Fruit fly (Drosophila melanogaster) whole organism, adult: Measurements from ENCODE around the gene Atg6.
A peak's percentile ranks its signal among the peaks of the same experiment; 100 is the strongest.

ENCODE experiments used
- CG11617 ChIP-seq: fragments of 200-800 bp; sonication (Bioruptor generic); optimal IDR thresholded peaks from 2 replicates; lab custom pipeline; 2017; ENCODE audit warnings: mild to moderate bottlenecking, missing biosample characterization, missing genetic modification reagents, missing genetic modification characterization
- CG12768 ChIP-seq: fragments of 200-800 bp; sonication (Bioruptor generic); optimal IDR thresholded peaks from 2 replicates; lab custom pipeline; 2017; ENCODE audit warnings: missing biosample characterization, missing genetic modification characterization, mild to moderate bottlenecking, moderate library complexity, missing genetic modification reagents
- CG14711 ChIP-seq: fragments of 200-800 bp; sonication (Bioruptor generic); optimal IDR thresholded peaks from 2 replicates; lab custom pipeline; 2018; ENCODE audit warnings: missing biosample characterization, mild to moderate bottlenecking, missing genetic modification characterization, moderate library complexity
- CG1620 ChIP-seq: fragments of 200-800 bp; sonication (Bioruptor generic); optimal IDR thresholded peaks from 2 replicates; lab custom pipeline; 2016; ENCODE audit warnings: missing biosample characterization, missing genetic modification characterization
- CG33017 ChIP-seq: fragments of 200-800 bp; sonication (Bioruptor generic); optimal IDR thresholded peaks from 2 replicates; lab custom pipeline; 2018; ENCODE audit warnings: missing biosample characterization, mild to moderate bottlenecking, missing genetic modification characterization, moderate library complexity
- CG5204 ChIP-seq: fragments of 200-800 bp; sonication (Bioruptor generic); optimal IDR thresholded peaks from 2 replicates; lab custom pipeline; 2016; ENCODE audit warnings: missing biosample characterization, missing genetic modification characterization
- CG7045 ChIP-seq: fragments of 200-800 bp; sonication (Bioruptor generic); optimal IDR thresholded peaks from 2 replicates; lab custom pipeline; 2017; ENCODE audit warnings: missing biosample characterization, mild to moderate bottlenecking, missing genetic modification characterization
- CG7101 ChIP-seq: fragments of 200-800 bp; sonication (Bioruptor generic); optimal IDR thresholded peaks from 2 replicates; lab custom pipeline; 2018; ENCODE audit warnings: missing biosample characterization, mild to moderate bottlenecking, missing genetic modification characterization, moderate library complexity
- Clk ChIP-seq: fragments of 200-800 bp; sonication (Bioruptor generic); optimal IDR thresholded peaks from 2 replicates; lab custom pipeline; 2017; ENCODE audit warnings: missing biosample characterization, missing genetic modification characterization
- Crg-1 ChIP-seq: fragments of 200-800 bp; sonication (Bioruptor generic); optimal IDR thresholded peaks from 2 replicates; lab custom pipeline; 2016; ENCODE audit warnings: missing biosample characterization, missing genetic modification characterization
- Hr96 ChIP-seq: fragments of 200-800 bp; sonication (Bioruptor generic); optimal IDR thresholded peaks from 2 replicates; lab custom pipeline; 2016; ENCODE audit warnings: missing biosample characterization, missing genetic modification characterization
- Mnt ChIP-seq: fragments of 200-800 bp; sonication (Bioruptor generic); optimal IDR thresholded peaks from 2 replicates; lab custom pipeline; 2016; ENCODE audit warnings: missing biosample characterization, mild to moderate bottlenecking, missing genetic modification characterization
- bab1 ChIP-seq: fragments of 200-800 bp; sonication (Bioruptor generic); optimal IDR thresholded peaks from 3 replicates; lab custom pipeline; 2019; ENCODE audit warnings: missing biosample characterization, mild to moderate bottlenecking, missing genetic modification characterization, moderate library complexity
- cic ChIP-seq: fragments of 200-800 bp; sonication (Bioruptor generic); optimal IDR thresholded peaks from 2 replicates; lab custom pipeline; 2017; ENCODE audit warnings: missing biosample characterization, mild to moderate bottlenecking, missing genetic modification characterization, moderate library complexity
- cnc ChIP-seq, 2 experiments: fragments of >200 bp; optimal IDR thresholded peaks; 2 replicates each; lab custom pipeline; 2017
- kay ChIP-seq: fragments of 200-800 bp; sonication (Bioruptor generic); peaks from one replicate; lab custom pipeline; 2016; ENCODE audit warnings: missing biosample characterization, missing genetic modification characterization, borderline replicate concordance
- ovo ChIP-seq: fragments of 200-800 bp; sonication (Bioruptor generic); optimal IDR thresholded peaks from 2 replicates; lab custom pipeline; 2016; ENCODE audit warnings: missing biosample characterization, missing genetic modification characterization
- pad ChIP-seq: fragments of 200-800 bp; sonication (Bioruptor generic); optimal IDR thresholded peaks from 3 replicates; lab custom pipeline; 2017; ENCODE audit warnings: missing biosample characterization, missing genetic modification characterization, mild to moderate bottlenecking, moderate library complexity, missing genetic modification reagents
- tj ChIP-seq: fragments of 200-800 bp; sonication (Bioruptor generic); optimal IDR thresholded peaks from 3 replicates; lab custom pipeline; 2017; ENCODE audit warnings: missing biosample characterization, mild to moderate bottlenecking, missing genetic modification characterization, moderate library complexity
- toe ChIP-seq: fragments of 200-800 bp; sonication (Bioruptor generic); optimal IDR thresholded peaks from 2 replicates; lab custom pipeline; 2016; ENCODE audit warnings: missing biosample characterization, missing genetic modification characterization

The Atg6 gene

dm6 chr3R:24090143-24090542 lies 39.6 kb upstream of the Atg6 start:
- TF ChIP-seq Hr96 (GFP tag; lab: Kevin White, UChicago) (no peak), pad (GFP tag; lab: Kevin White, UChicago) (no peak), CG14711 (tag; lab: Kevin White, UChicago) (no peak), CG7045 (GFP tag; lab: Kevin White, UChicago) (no peak), CG1620 (GFP tag; lab: Kevin White, UChicago) (no peak), CG7101 (tag; lab: Kevin White, UChicago) (no peak)

- TF ChIP-seq kay (GFP tag; lab: Kevin White, UChicago) (peak; percentile 83), CG7101 (tag; lab: Kevin White, UChicago) (no peak), tj (GFP tag; lab: Kevin White, UChicago) (no peak), Hr96 (GFP tag; lab: Kevin White, UChicago) (no peak), CG33017 (tag; lab: Kevin White, UChicago) (no peak), cic (peak; percentile 89), ovo (no peak)
These were observed 34.4 kb upstream of the Atg6 start for dm6 chr3R:24084975-24085374.

- TF ChIP-seq cic, result no peak
- no peak for TF ChIP-seq Crg-1 (GFP tag; lab: Kevin White, UChicago)
- no peak for TF ChIP-seq pad (GFP tag; lab: Kevin White, UChicago)
- TF ChIP-seq bab1 (GFP tag; lab: Kevin White, UChicago), result no peak
- no peak for TF ChIP-seq toe (GFP tag; lab: Kevin White, UChicago)
- no peak for TF ChIP-seq CG33017 (tag; lab: Kevin White, UChicago)
- TF ChIP-seq CG11617 (GFP tag; lab: Kevin White, UChicago), result no peak
- TF ChIP-seq ovo, result no peak
- TF ChIP-seq Hr96 (GFP tag; lab: Kevin White, UChicago), result no peak
- no peak for TF ChIP-seq Clk
- no peak for TF ChIP-seq CG1620 (GFP tag; lab: Kevin White, UChicago)
- no peak for TF ChIP-seq CG7101 (tag; lab: Kevin White, UChicago)
- TF ChIP-seq tj (GFP tag; lab: Kevin White, UChicago), result no peak
- no peak for TF ChIP-seq cnc (optimal IDR thresholded peaks at IDR 0.05; lab: Kevin White, UChicago)
These were observed 29.0 kb upstream of the Atg6 start for dm6 chr3R:24079613-24080012.

- TF ChIP-seq CG14711 (tag; lab: Kevin White, UChicago), result peak; percentile 16
- peak; percentile 34 for TF ChIP-seq kay (GFP tag; lab: Kevin White, UChicago)
- TF ChIP-seq toe (GFP tag; lab: Kevin White, UChicago), result no peak
- peak; percentile 5 for TF ChIP-seq bab1 (GFP tag; lab: Kevin White, UChicago)
- TF ChIP-seq CG1620 (GFP tag; lab: Kevin White, UChicago), result peak; percentile 7
- TF ChIP-seq cnc (optimal IDR thresholded peaks at IDR 0.05; lab: Kevin White, UChicago), result no peak
These were observed 28.5 kb upstream of the Atg6 start for dm6 chr3R:24079110-24079509.

dm6 chr3R:24073703-24074102 lies 23.1 kb upstream of the Atg6 start:
- no peak for TF ChIP-seq cic
- TF ChIP-seq Clk, result no peak
- TF ChIP-seq CG7045 (GFP tag; lab: Kevin White, UChicago), result no peak
- no peak for TF ChIP-seq cnc (optimal IDR thresholded peaks at IDR 0.05; lab: Kevin White, UChicago)
- no peak for TF ChIP-seq Mnt (GFP tag; lab: Kevin White, UChicago)
- TF ChIP-seq CG33017 (tag; lab: Kevin White, UChicago), result no peak
- TF ChIP-seq bab1 (GFP tag; lab: Kevin White, UChicago), result no peak
- TF ChIP-seq CG12768 (GFP tag; lab: Kevin White, UChicago), result no peak
- TF ChIP-seq CG1620 (GFP tag; lab: Kevin White, UChicago), result no peak
- TF ChIP-seq CG7101 (tag; lab: Kevin White, UChicago), result no peak
- no peak for TF ChIP-seq Hr96 (GFP tag; lab: Kevin White, UChicago)
- no peak for TF ChIP-seq kay (GFP tag; lab: Kevin White, UChicago)
- no peak for TF ChIP-seq ovo
- no peak for TF ChIP-seq tj (GFP tag; lab: Kevin White, UChicago)
- no peak for TF ChIP-seq pad (GFP tag; lab: Kevin White, UChicago)
- no peak for TF ChIP-seq CG14711 (tag; lab: Kevin White, UChicago)
- TF ChIP-seq CG11617 (GFP tag; lab: Kevin White, UChicago), result no peak
- TF ChIP-seq Crg-1 (GFP tag; lab: Kevin White, UChicago), result no peak

DNA sequence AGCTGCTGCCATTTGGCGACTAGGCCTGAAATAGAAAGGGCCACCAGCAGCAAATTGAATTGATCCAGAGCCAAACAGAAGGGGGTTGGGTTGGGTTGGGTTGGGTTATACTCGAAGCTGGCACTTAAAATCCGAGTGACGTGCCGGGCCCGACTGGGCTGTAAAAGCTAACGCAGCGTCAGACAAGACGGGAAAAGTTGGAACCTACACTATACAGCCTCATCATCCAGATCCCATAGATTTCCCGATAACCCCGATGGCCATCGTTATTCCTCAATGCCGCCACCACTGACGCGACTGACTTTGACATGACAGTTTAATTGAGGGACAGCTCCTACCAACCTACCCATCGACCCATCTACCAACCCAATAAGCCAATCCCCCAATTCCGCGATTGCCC lies 19.4 kb upstream of the Atg6 start:
- no peak for TF ChIP-seq CG1620 (GFP tag; lab: Kevin White, UChicago)
- TF ChIP-seq CG33017 (tag; lab: Kevin White, UChicago), result no peak
- TF ChIP-seq CG12768 (GFP tag; lab: Kevin White, UChicago), result no peak
- TF ChIP-seq pad (GFP tag; lab: Kevin White, UChicago), result no peak
- no peak for TF ChIP-seq kay (GFP tag; lab: Kevin White, UChicago)
- TF ChIP-seq tj (GFP tag; lab: Kevin White, UChicago), result no peak
- no peak for TF ChIP-seq Mnt (GFP tag; lab: Kevin White, UChicago)
- no peak for TF ChIP-seq bab1 (GFP tag; lab: Kevin White, UChicago)

dm6 chr3R:24068830-24069229 lies 18.2 kb upstream of the Atg6 start:
- TF ChIP-seq tj (GFP tag; lab: Kevin White, UChicago) (no peak), kay (GFP tag; lab: Kevin White, UChicago) (no peak), cic (no peak), ovo (no peak), CG5204 (no peak), CG33017 (tag; lab: Kevin White, UChicago) (no peak)
